Worm (Caenorhabditis elegans): ENCODE results near the gene ttbk-6.

DNA sequence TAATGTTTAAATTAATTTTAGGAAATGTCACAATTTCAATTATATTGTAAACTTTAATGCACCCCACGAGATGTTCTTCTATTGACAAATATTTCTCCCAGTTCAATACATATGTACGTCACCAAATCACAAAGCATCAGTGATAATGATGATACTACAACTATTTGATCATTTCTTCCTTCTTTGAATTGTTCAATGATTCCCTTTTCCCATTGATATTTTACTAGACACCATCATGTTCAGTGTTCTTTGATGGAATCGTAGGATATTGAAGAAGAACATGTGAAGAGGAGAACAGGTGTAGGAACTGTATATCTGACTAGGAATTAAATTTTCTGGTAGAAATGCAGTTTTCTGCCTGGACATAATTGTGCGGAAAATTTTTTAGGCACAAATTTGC, 15.0 kb downstream of the ttbk-6 start:
- TF ChIP-seq repo-1 (tag; optimal IDR thresholded peaks at IDR 0.05) (no peak), pha-4 (tag; optimal IDR thresholded peaks at IDR 0.05) (no peak), ceh-79 (tag; optimal IDR thresholded peaks at IDR 0.05) (no peak), efl-1 (GFP tag; optimal IDR thresholded peaks at IDR 0.05) (no peak), ceh-40 (GFP tag; IDR thresholded peaks at IDR 0.05) (no peak), tbx-9 (tag; optimal IDR thresholded peaks at IDR 0.05; ENCODE audit: borderline replicate concordance) (no peak), hlh-26 (GFP tag; conservative IDR thresholded peaks at IDR 0.05) (no peak), dpl-1 (GFP tag; optimal IDR thresholded peaks at IDR 0.05) (no peak), F33H1.4 (GFP tag; IDR thresholded peaks at IDR 0.05) (no peak), attf-6 (GFP tag; IDR thresholded peaks at IDR 0.05) (no peak)
